Worm (Caenorhabditis elegans) whole organism, young adult: ENCODE results near the gene atg-7.

Experiments used
- B0019.2 ChIP-seq: fragments of 200-800 bp; sonication (Bioruptor generic); conservative IDR thresholded peaks from 2 replicates; pipeline ENCODE4 v1.3.6; 2022; ENCODE audit warnings: missing genetic modification reagents, missing genetic modification characterization, missing compliant biosample characterization
- C17E4.6 ChIP-seq: fragments of 200-800 bp; sonication (Bioruptor generic); IDR thresholded peaks from 2 replicates; pipeline ENCODE4 v1.3.6; 2022; ENCODE audit warnings: missing genetic modification reagents, missing genetic modification characterization, missing compliant biosample characterization
- D2030.7 ChIP-seq: fragments of 200-800 bp; sonication (Bioruptor generic); IDR thresholded peaks from 2 replicates; pipeline ENCODE4 v1.3.6; 2022; ENCODE audit warnings: missing genetic modification reagents, missing genetic modification characterization, missing compliant biosample characterization
- F23B12.7 ChIP-seq: sonication (generic microtip); optimal IDR thresholded peaks from 2 replicates; lab custom pipeline; 2017; ENCODE audit warnings: missing genetic modification characterization, mild to moderate bottlenecking, missing compliant biosample characterization, antibody characterized with exemption, moderate library complexity; ENCODE audit not compliant: insufficient read depth
- F33H1.4 ChIP-seq: fragments of 200-800 bp; sonication (Bioruptor generic); IDR thresholded peaks from 2 replicates; pipeline ENCODE4 v1.3.6; 2022; ENCODE audit warnings: missing genetic modification reagents, missing genetic modification characterization, missing compliant biosample characterization
- F57A8.1 ChIP-seq: fragments of 200-800 bp; sonication (Bioruptor generic); optimal IDR thresholded peaks from 2 replicates; lab custom pipeline; 2018; ENCODE audit warnings: mild to moderate bottlenecking, missing genetic modification characterization, moderate library complexity, missing compliant biosample characterization
- T26A5.8 ChIP-seq: sonication (generic microtip); optimal IDR thresholded peaks from 2 replicates; lab custom pipeline; 2016; ENCODE audit warnings: missing genetic modification characterization, missing compliant biosample characterization
- Y56A3A.18 ChIP-seq: fragments of 200-800 bp; sonication (Bioruptor generic); IDR thresholded peaks from 2 replicates; pipeline ENCODE4 v1.3.6; 2022; ENCODE audit warnings: missing genetic modification reagents, missing genetic modification characterization, missing compliant biosample characterization
- Y67H2A.10 ChIP-seq: fragments of 200-800 bp; sonication (Bioruptor generic); conservative IDR thresholded peaks from 2 replicates; pipeline ENCODE4 v1.3.6; 2022; ENCODE audit warnings: missing genetic modification reagents, missing genetic modification characterization, missing compliant biosample characterization
- Y79H2A.3 ChIP-seq: fragments of 200-800 bp; sonication (Bioruptor generic); conservative IDR thresholded peaks from 2 replicates; pipeline ENCODE4 v1.3.6; 2022; ENCODE audit warnings: missing genetic modification reagents, missing genetic modification characterization, missing compliant biosample characterization
- akir-1 ChIP-seq: fragments of 200-800 bp; sonication (Bioruptor generic); optimal IDR thresholded peaks from 2 replicates; lab custom pipeline; 2018; ENCODE audit warnings: mild to moderate bottlenecking, missing genetic modification characterization, moderate library complexity, missing compliant biosample characterization
- athp-1 ChIP-seq: sonication (generic microtip); optimal IDR thresholded peaks from 2 replicates; lab custom pipeline; 2017; ENCODE audit warnings: mild to moderate bottlenecking, missing genetic modification characterization, missing compliant biosample characterization
- cebp-1 ChIP-seq, 2 experiments: fragments of 200-800 bp in 1 of 2; sonication (Bioruptor generic) in 1 of 2; sonication (generic microtip) in 1 of 2; IDR thresholded peaks in 1 of 2; optimal IDR thresholded peaks in 1 of 2; 2 replicates each; pipeline versions ENCODE4 v1.3.6 to Lab custom; 2017 to 2022; ENCODE audit warnings: missing compliant biosample characterization in 2 of 2, missing genetic modification characterization in 2 of 2, mild to moderate bottlenecking in 1 of 2, missing genetic modification reagents in 1 of 2, moderate library complexity in 1 of 2
- cebp-2 ChIP-seq: fragments of 200-800 bp; sonication (Bioruptor generic); IDR thresholded peaks from 2 replicates; pipeline ENCODE4 v1.3.6; 2022; ENCODE audit warnings: missing genetic modification characterization, missing compliant biosample characterization
- ceh-27 ChIP-seq: fragments of 200-800 bp; sonication (Bioruptor generic); optimal IDR thresholded peaks from 2 replicates; lab custom pipeline; 2018; ENCODE audit warnings: mild to moderate bottlenecking, missing genetic modification characterization, moderate library complexity, missing compliant biosample characterization
- egl-18 ChIP-seq: fragments of 200-800 bp; sonication (Bioruptor generic); IDR thresholded peaks from 2 replicates; pipeline ENCODE4 v1.3.6; 2022; ENCODE audit warnings: missing genetic modification reagents, missing genetic modification characterization, missing compliant biosample characterization
- ets-4 ChIP-seq: fragments of 200-800 bp; sonication (Bioruptor generic); optimal IDR thresholded peaks from 2 replicates; lab custom pipeline; 2018; ENCODE audit warnings: mild to moderate bottlenecking, missing genetic modification characterization, missing compliant biosample characterization
- hmg-1.2 ChIP-seq: fragments of 200-800 bp; sonication (Bioruptor generic); IDR thresholded peaks from 2 replicates; pipeline ENCODE4 v1.3.6; 2022; ENCODE audit warnings: missing genetic modification reagents, missing genetic modification characterization, missing compliant biosample characterization
- hmg-20 ChIP-seq: fragments of 200-800 bp; sonication (Bioruptor generic); IDR thresholded peaks from 2 replicates; pipeline ENCODE4 v1.3.6; 2022; ENCODE audit warnings: missing genetic modification reagents, missing genetic modification characterization, missing compliant biosample characterization
- hrde-1 ChIP-seq: sonication (generic microtip); optimal IDR thresholded peaks from 2 replicates; lab custom pipeline; 2016; ENCODE audit warnings: missing genetic modification characterization, mild to moderate bottlenecking, missing compliant biosample characterization, moderate library complexity, missing genotype, missing genetic modification reagents, borderline replicate concordance
- lag-1 ChIP-seq: fragments of 200-800 bp; sonication (Bioruptor generic); IDR thresholded peaks from 2 replicates; pipeline ENCODE4 v1.3.6; 2022; ENCODE audit warnings: missing genetic modification reagents, missing genetic modification characterization, missing compliant biosample characterization
- let-607 ChIP-seq, 2 experiments: fragments of 200-800 bp in 1 of 2; sonication (Bioruptor generic) in 1 of 2; sonication (generic microtip) in 1 of 2; optimal IDR thresholded peaks; 2 replicates each; lab custom pipeline; 2016 to 2018; ENCODE audit warnings: mild to moderate bottlenecking in 2 of 2, missing compliant biosample characterization in 2 of 2, missing genetic modification characterization in 2 of 2, moderate library complexity in 2 of 2, missing genotype in 1 of 2
- lin-54 ChIP-seq: fragments of 200-800 bp; sonication (Bioruptor generic); optimal IDR thresholded peaks from 2 replicates; lab custom pipeline; 2018; ENCODE audit warnings: mild to moderate bottlenecking, missing genetic modification characterization, missing compliant biosample characterization
- lsl-1 ChIP-seq: fragments of 200-800 bp; sonication (Bioruptor generic); optimal IDR thresholded peaks from 2 replicates; lab custom pipeline; 2018; ENCODE audit warnings: mild to moderate bottlenecking, missing genetic modification characterization, moderate library complexity, missing compliant biosample characterization
- lsy-27 ChIP-seq: sonication (generic microtip); optimal IDR thresholded peaks from 2 replicates; lab custom pipeline; 2017; ENCODE audit warnings: missing genetic modification characterization, mild to moderate bottlenecking, missing compliant biosample characterization, antibody characterized with exemption, missing genotype, borderline replicate concordance; ENCODE audit not compliant: insufficient read depth
- madf-6 ChIP-seq: fragments of 200-800 bp; sonication (Bioruptor generic); IDR thresholded peaks from 2 replicates; pipeline ENCODE4 v1.3.6; 2022; ENCODE audit warnings: missing genetic modification reagents, missing genetic modification characterization, missing compliant biosample characterization
- nfya-1 ChIP-seq: sonication (generic microtip); optimal IDR thresholded peaks from 2 replicates; lab custom pipeline; 2017; ENCODE audit warnings: antibody characterized with exemption, missing compliant biosample characterization, missing genetic modification characterization, borderline replicate concordance; ENCODE audit not compliant: insufficient read depth
- nfya-2 ChIP-seq: fragments of 200-800 bp; sonication (Bioruptor generic); IDR thresholded peaks from 2 replicates; pipeline ENCODE4 v1.3.6; 2022; ENCODE audit warnings: missing genetic modification reagents, missing genetic modification characterization, missing compliant biosample characterization
- pbrm-1 ChIP-seq: fragments of 200-800 bp; sonication (Bioruptor generic); IDR thresholded peaks from 2 replicates; pipeline ENCODE4 v1.3.6; 2022; ENCODE audit warnings: missing genetic modification reagents, missing genetic modification characterization, missing compliant biosample characterization
- rcor-1 ChIP-seq: fragments of 200-800 bp; sonication (Bioruptor generic); IDR thresholded peaks from 2 replicates; pipeline ENCODE4 v1.3.6; 2022; ENCODE audit warnings: missing genetic modification reagents, missing genetic modification characterization, missing compliant biosample characterization
- rec-8 ChIP-seq, 2 experiments: sonication (generic microtip); optimal IDR thresholded peaks; 2 replicates each; lab custom pipeline; 2016; ENCODE audit warnings: mild to moderate bottlenecking in 2 of 2, missing genetic modification characterization in 2 of 2, missing genetic modification reagents in 2 of 2, missing genotype in 2 of 2, missing biosample characterization in 1 of 2, missing compliant biosample characterization in 1 of 2, moderate library complexity in 1 of 2
- sea-2 ChIP-seq: fragments of 200-800 bp; sonication (Bioruptor generic); IDR thresholded peaks from 2 replicates; pipeline ENCODE4 v1.3.6; 2022; ENCODE audit warnings: missing genetic modification characterization, missing compliant biosample characterization
- snpc-1.3 ChIP-seq: sonication (generic microtip); optimal IDR thresholded peaks from 2 replicates; lab custom pipeline; 2017; ENCODE audit warnings: missing genetic modification characterization, mild to moderate bottlenecking, missing compliant biosample characterization, antibody characterized with exemption, moderate library complexity, missing genotype, missing genetic modification reagents; ENCODE audit not compliant: insufficient read depth
- snpc-4 ChIP-seq, 5 experiments: fragments of 150-350 bp in 1 of 5; sonication (generic microtip) in 4 of 5; optimal IDR thresholded peaks; 2 replicates each; lab custom pipeline; 2014 to 2018; ENCODE audit warnings: missing genetic modification characterization in 5 of 5, missing biosample characterization in 3 of 5, antibody characterized with exemption in 2 of 5, mild to moderate bottlenecking in 2 of 5, missing compliant biosample characterization in 2 of 5, missing genotype in 2 of 5, moderate library complexity in 2 of 5, missing genetic modification reagents in 1 of 5
- tbp1 ChIP-seq: fragments of 200-800 bp; sonication (Bioruptor generic); optimal IDR thresholded peaks from 2 replicates; lab custom pipeline; 2018; ENCODE audit warnings: mild to moderate bottlenecking, missing genetic modification characterization, missing compliant biosample characterization
- xnd-1 ChIP-seq: sonication (generic microtip); optimal IDR thresholded peaks from 2 replicates; lab custom pipeline; 2016; ENCODE audit warnings: missing genotype, missing genetic modification reagents, missing genetic modification characterization, missing compliant biosample characterization
- ztf-25 ChIP-seq: fragments of 200-800 bp; sonication (Bioruptor generic); IDR thresholded peaks from 2 replicates; pipeline ENCODE4 v1.3.6; 2022; ENCODE audit warnings: missing genetic modification reagents, missing genetic modification characterization, missing compliant biosample characterization
- ztf-3 ChIP-seq: fragments of 200-800 bp; sonication (Bioruptor generic); optimal IDR thresholded peaks from 2 replicates; lab custom pipeline; 2018; ENCODE audit warnings: mild to moderate bottlenecking, missing genetic modification characterization, missing compliant biosample characterization

Gene atg-7

DNA sequence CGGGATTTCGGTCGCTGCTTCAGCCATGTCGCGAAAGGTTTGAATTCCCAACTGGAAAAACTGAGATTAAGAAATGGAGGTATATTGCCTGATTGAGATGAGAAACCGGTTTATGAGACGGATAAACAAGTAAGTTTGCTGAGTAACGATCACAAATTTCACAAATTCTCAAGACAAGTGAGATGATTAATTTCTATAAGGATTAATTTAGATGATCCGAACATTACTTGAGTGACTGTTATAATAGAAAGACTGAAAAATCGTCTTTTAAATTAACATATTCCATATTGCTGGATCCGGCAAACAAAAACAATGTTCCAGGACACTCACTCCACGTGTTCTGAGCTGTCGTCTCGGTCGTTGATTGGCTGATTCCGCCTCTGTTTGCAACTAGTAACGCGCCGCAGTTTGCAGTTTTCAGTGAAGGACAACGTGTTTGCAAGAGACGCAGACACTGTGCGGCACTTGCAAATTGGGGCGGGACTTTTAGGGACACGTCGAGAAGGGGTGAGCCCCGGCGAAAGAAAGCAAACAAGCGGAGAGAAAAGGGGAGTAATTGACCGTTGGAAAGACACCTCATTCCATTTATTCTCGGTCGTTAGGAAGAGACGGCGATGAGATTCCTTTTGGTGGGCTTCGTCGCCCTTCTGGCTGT lies 38.1 kb upstream of the atg-7 start, which contains the start of the genes imp-2 and enpl-1 (continued):
- no peak for TF ChIP-seq hrde-1
- TF ChIP-seq F57A8.1 (GFP tag; lab: Kevin White, UChicago) = peak; percentile 40
- TF ChIP-seq athp-1 (tag; lab: Kevin White, UChicago) = peak; percentile 22
- TF ChIP-seq ceh-27 (GFP tag; lab: Kevin White, UChicago) = peak; percentile 88

- TF ChIP-seq ztf-3 (GFP tag; lab: Kevin White, UChicago) (no peak), C17E4.6 (GFP tag; lab: Robert Waterston, UW) (no peak)
- TF ChIP-seq, all 124 proteins: peak for 0
These were observed 31.8 kb upstream of the atg-7 start, which contains the start of gene clc-9 for ce11 chrIV:11112641-11113040. Gene clc-9 (plus strand): TSS chrIV:11112941.

DNA sequence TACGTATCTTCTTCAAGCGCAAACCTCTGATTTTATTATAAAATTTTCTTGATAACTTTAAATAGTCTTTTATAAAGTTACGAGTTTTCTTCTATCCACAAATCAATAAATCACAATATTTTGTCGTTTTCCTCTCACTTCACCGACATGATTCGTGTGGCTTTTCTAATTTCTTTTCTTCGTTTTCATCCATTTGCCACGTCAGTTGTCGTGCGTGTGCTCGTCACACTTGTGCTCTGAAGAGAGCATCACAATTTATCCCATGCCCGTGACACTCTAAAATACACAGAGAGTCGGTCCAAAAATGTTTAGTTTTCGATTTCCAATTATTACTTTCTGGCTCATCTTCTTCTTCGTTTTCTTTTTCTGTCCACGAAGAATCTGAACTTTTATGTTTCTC lies 31.0 kb upstream of the atg-7 start:
- TF ChIP-seq lag-1 (GFP tag; lab: Robert Waterston, UW) (no peak), D2030.7 (GFP tag; lab: Robert Waterston, UW) (no peak), Y79H2A.3 (GFP tag; lab: Robert Waterston, UW) (no peak), nfya-1 (tag; lab: Kevin White, UChicago) (no peak), ets-4 (no peak), sea-2 (GFP tag; lab: Robert Waterston, UW) (no peak), rec-8 (tag; optimal IDR thresholded peaks at IDR 0.05; lab: Kevin White, UChicago) (no peak), ztf-25 (GFP tag; lab: Robert Waterston, UW) (no peak), B0019.2 (GFP tag; lab: Robert Waterston, UW) (no peak), lsy-27 (tag; lab: Kevin White, UChicago) (no peak), akir-1 (GFP tag; lab: Kevin White, UChicago) (no peak), ceh-27 (GFP tag; lab: Kevin White, UChicago) (no peak), pbrm-1 (GFP tag; lab: Robert Waterston, UW) (no peak), xnd-1 (tag; lab: Kevin White, UChicago) (no peak), hmg-1.2 (no peak), hmg-20 (GFP tag; lab: Robert Waterston, UW) (no peak), T26A5.8 (tag; lab: Kevin White, UChicago) (no peak), Y56A3A.18 (no peak), Y67H2A.10 (GFP tag; lab: Robert Waterston, UW) (no peak)

- peak; percentile 40; the same call in 1 of the 2 replicates for TF ChIP-seq rcor-1 (GFP tag; lab: Robert Waterston, UW)
- peak; percentile 34 for TF ChIP-seq tbp1
- TF ChIP-seq F23B12.7 (tag; lab: Kevin White, UChicago) = peak; percentile 13
- no peak for TF ChIP-seq nfya-2
- TF ChIP-seq snpc-4 (GFP tag; optimal IDR thresholded peaks at IDR 0.05; lab: Kevin White, UChicago) = no peak
- peak in 2 of 4 experiments; percentile 29 to 31 for TF ChIP-seq snpc-4 (tag; optimal IDR thresholded peaks at IDR 0.05; lab: Kevin White, UChicago)
- peak; percentile 55 for TF ChIP-seq lsl-1 (GFP tag; lab: Kevin White, UChicago)
- peak; percentile 33 for TF ChIP-seq snpc-1.3
- TF ChIP-seq cebp-1 (GFP tag; IDR thresholded peaks at IDR 0.05; lab: Robert Waterston, UW) = no peak
- peak; percentile 19 for TF ChIP-seq cebp-1 (tag; optimal IDR thresholded peaks at IDR 0.05; lab: Kevin White, UChicago)
- peak; percentile 93 for TF ChIP-seq hmg-1.2
- peak; percentile 68 for TF ChIP-seq madf-6 (GFP tag; lab: Robert Waterston, UW)
- peak; percentile 52; the same call in 1 of the 2 replicates for TF ChIP-seq D2030.7 (GFP tag; lab: Robert Waterston, UW)
- TF ChIP-seq lin-54 (GFP tag; lab: Kevin White, UChicago) = peak; percentile 51
- no peak for TF ChIP-seq cebp-2 (GFP tag; lab: Robert Waterston, UW)
- TF ChIP-seq egl-18 = no peak
- 0 out of 2 replicates have a peak, but pooled peaks have one; percentile 11 for TF ChIP-seq pbrm-1 (GFP tag; lab: Robert Waterston, UW)
- TF ChIP-seq let-607 (tag; optimal IDR thresholded peaks at IDR 0.05; lab: Kevin White, UChicago) = peak in 1 of 2 experiments; percentile 32
- TF ChIP-seq F33H1.4 (GFP tag; lab: Robert Waterston, UW) = peak; percentile 83
These were observed 30.3 kb upstream of the atg-7 start, which contains the start of gene rps-5 for ce11 chrIV:11110995-11111619. Gene rps-5 (minus strand): TSS chrIV:11111045.
